Fruit fly (Drosophila melanogaster): ENCODE measurements around the gene Archease.

The Archease gene

DNA sequence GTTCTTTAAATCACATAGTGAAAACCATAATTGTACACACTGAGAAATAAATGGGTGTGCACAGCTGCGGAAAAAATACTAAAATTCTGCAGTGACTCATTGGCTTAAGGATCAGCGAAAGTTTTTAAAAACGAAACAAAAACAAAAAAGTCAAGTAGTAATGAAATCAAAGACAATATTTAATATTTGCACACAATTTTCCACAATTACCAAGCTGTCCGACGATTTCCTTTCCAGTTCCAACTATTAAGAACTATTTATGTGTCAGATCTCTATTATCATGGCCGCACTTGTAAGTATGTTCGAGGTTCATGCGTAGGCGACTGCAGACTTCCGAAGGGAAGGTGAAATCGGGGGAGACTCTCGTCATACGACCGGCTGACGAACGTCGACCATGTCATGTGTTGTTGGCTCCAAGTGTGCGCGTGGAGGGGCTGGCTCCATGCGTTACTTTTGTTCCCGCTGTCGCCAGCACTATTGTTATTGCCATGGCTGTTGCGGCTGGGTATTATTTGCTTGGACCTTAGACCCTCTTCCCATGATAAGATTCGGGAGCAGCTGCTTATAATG is 47.8 kb downstream of the Archease start (continued):
- peak; percentile 72 for TF ChIP-seq zfh2 (GFP tag; optimal IDR thresholded peaks at IDR 0.05)
- peak; percentile 65 for TF ChIP-seq CG12391 (tag; optimal IDR thresholded peaks at IDR 0.05)
- TF ChIP-seq CG12071 (GFP tag; optimal IDR thresholded peaks at IDR 0.05), result peak; percentile 13
- peak; percentile 27 for TF ChIP-seq CG7556 (GFP tag; optimal IDR thresholded peaks at IDR 0.05)
- TF ChIP-seq cas (GFP tag; IDR thresholded peaks at IDR 0.05), result no peak
- peak; percentile 66 for TF ChIP-seq CG8924 (tag; optimal IDR thresholded peaks at IDR 0.05)
- no peak for TF ChIP-seq salm (tag; optimal IDR thresholded peaks at IDR 0.05)
- TF ChIP-seq CG12744 (GFP tag; optimal IDR thresholded peaks at IDR 0.05), result peak; percentile 62
- peak; percentile 71 for TF ChIP-seq CG10147 (GFP tag; optimal IDR thresholded peaks at IDR 0.05)
- TF ChIP-seq CoRest (tag; optimal IDR thresholded peaks at IDR 0.05), result peak; percentile 63
- TF ChIP-seq maf-S (GFP tag; optimal IDR thresholded peaks at IDR 0.05), result no peak
- peak; percentile 42 for TF ChIP-seq ab (GFP tag; optimal IDR thresholded peaks at IDR 0.05)
- peak; percentile 44 for TF ChIP-seq caup (GFP tag; optimal IDR thresholded peaks at IDR 0.05; ENCODE audit: severe bottlenecking)
- TF ChIP-seq esg (GFP tag; conservative IDR thresholded peaks at IDR 0.05), result no peak
- peak; percentile 23 for TF ChIP-seq CG5180 (GFP tag; optimal IDR thresholded peaks at IDR 0.05)
- peak; percentile 53 for TF ChIP-seq shn (GFP tag; optimal IDR thresholded peaks at IDR 0.05)
- TF ChIP-seq BEAF-32 (GFP tag; optimal IDR thresholded peaks at IDR 0.05), result no peak
- peak; percentile 50 for TF ChIP-seq Asciz (GFP tag; optimal IDR thresholded peaks at IDR 0.05)
- TF ChIP-seq CG13296 (GFP tag; optimal IDR thresholded peaks at IDR 0.05), result peak; percentile 4
- TF ChIP-seq dan (GFP tag; IDR thresholded peaks at IDR 0.05), result no peak
- peak; percentile 34 for TF ChIP-seq ERR (GFP tag; optimal IDR thresholded peaks at IDR 0.05)
- peak; percentile 52 for TF ChIP-seq jumu (GFP tag; optimal IDR thresholded peaks at IDR 0.05)
- peak; percentile 37 for TF ChIP-seq CG12104 (GFP tag; optimal IDR thresholded peaks at IDR 0.05)
- peak; percentile 61 for TF ChIP-seq CG7786 (GFP tag; optimal IDR thresholded peaks at IDR 0.05)
- peak; percentile 21 for TF ChIP-seq ewg (GFP tag; optimal IDR thresholded peaks at IDR 0.05)
- TF ChIP-seq CG6683 (GFP tag; optimal IDR thresholded peaks at IDR 0.05), result peak; percentile 4
- TF ChIP-seq PHDP (tag; optimal IDR thresholded peaks at IDR 0.05), result peak; percentile 63
- peak; percentile 33 for TF ChIP-seq CG10654 (GFP tag; optimal IDR thresholded peaks at IDR 0.05)
- TF ChIP-seq CG2712 (tag; optimal IDR thresholded peaks at IDR 0.05), result peak; percentile 44
- peak; percentile 16 for TF ChIP-seq CrebB (tag; optimal IDR thresholded peaks at IDR 0.05)
- peak; percentile 68 for TF ChIP-seq Sox102F (GFP tag; optimal IDR thresholded peaks at IDR 0.05)
- peak; percentile 24 for TF ChIP-seq NK7.1 (GFP tag; optimal IDR thresholded peaks at IDR 0.05)
- TF ChIP-seq Bgb (GFP tag; IDR thresholded peaks at IDR 0.05; ENCODE audit: partially characterized antibody), result no peak
- peak; percentile 32 for TF ChIP-seq Hr3 (GFP tag; optimal IDR thresholded peaks at IDR 0.05)
- no peak for TF ChIP-seq CG10366 (GFP tag; IDR thresholded peaks at IDR 0.05)
- TF ChIP-seq ttk (GFP tag; IDR thresholded peaks at IDR 0.05), result no peak
- peak; percentile 7 for TF ChIP-seq chn (GFP tag; optimal IDR thresholded peaks at IDR 0.05)
- peak in 1 of 2 experiments; percentile 24 for TF ChIP-seq crp (GFP tag; optimal IDR thresholded peaks at IDR 0.05)
- TF ChIP-seq bab2 (GFP tag; optimal IDR thresholded peaks at IDR 0.05), result peak; percentile 23
- TF ChIP-seq lola (GFP tag; optimal IDR thresholded peaks at IDR 0.05), result peak in 1 of 3 experiments; percentile 51
- TF ChIP-seq CG2889 (GFP tag; IDR thresholded peaks at IDR 0.05), result no peak
- peak; percentile 33 for TF ChIP-seq CG10267 (tag; optimal IDR thresholded peaks at IDR 0.05)
- peak; percentile 66 for TF ChIP-seq fu2 (GFP tag; optimal IDR thresholded peaks at IDR 0.05)
- peak; percentile 4 for TF ChIP-seq Mes4 (GFP tag; optimal IDR thresholded peaks at IDR 0.05)
- TF ChIP-seq CG18619 (GFP tag; optimal IDR thresholded peaks at IDR 0.05), result peak; percentile 51
- TF ChIP-seq ci (GFP tag; IDR thresholded peaks at IDR 0.05), result no peak
- TF ChIP-seq gro (GFP tag; optimal IDR thresholded peaks at IDR 0.05), result peak; percentile 67
- TF ChIP-seq MTF-1 (GFP tag; optimal IDR thresholded peaks at IDR 0.05; ENCODE audit: borderline replicate concordance), result no peak
- peak; percentile 34 for TF ChIP-seq CG7928 (GFP tag; optimal IDR thresholded peaks at IDR 0.05)
